Fruit fly (Drosophila melanogaster): ENCODE measurements around the gene r.

Gene r

DNA sequence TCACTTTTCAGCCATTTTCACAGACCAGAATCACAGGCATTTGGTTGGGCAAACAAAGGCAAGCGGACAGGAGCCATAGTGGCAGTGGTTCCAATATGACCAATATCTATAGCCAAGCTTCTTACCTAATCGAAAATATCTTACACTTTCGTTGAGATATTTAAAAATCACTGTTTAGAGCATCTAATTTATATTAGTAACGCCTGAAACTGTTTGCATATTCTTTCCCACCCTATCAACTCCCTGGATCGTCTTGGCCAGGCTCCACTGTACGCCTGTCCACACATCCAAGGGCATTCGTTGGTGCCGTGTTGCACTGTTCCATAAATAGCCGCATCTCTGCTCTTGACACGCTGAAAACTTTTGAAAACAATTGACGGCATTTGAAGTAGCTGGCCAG, 35.3 kb downstream of the r start (continued):
- TF ChIP-seq pan (optimal IDR thresholded peaks at IDR 0.05) (no peak), pan (GFP tag; optimal IDR thresholded peaks at IDR 0.05 in 1 of 2, IDR thresholded peaks at IDR 0.05 in 1 of 2) (peak in 1 of 2 experiments; percentile 21), CG13894 (tag; optimal IDR thresholded peaks at IDR 0.05) (no peak), zfh2 (GFP tag; optimal IDR thresholded peaks at IDR 0.05) (no peak), CG3838 (GFP tag; optimal IDR thresholded peaks at IDR 0.05) (no peak), Oli (tag; optimal IDR thresholded peaks at IDR 0.05) (peak; percentile 28), ato (GFP tag; IDR thresholded peaks at IDR 0.05; ENCODE audit: partially characterized antibody) (no peak), CG8388 (GFP tag; optimal IDR thresholded peaks at IDR 0.05) (peak; percentile 8), pita (GFP tag; optimal IDR thresholded peaks at IDR 0.05) (no peak), Ets97D (GFP tag; optimal IDR thresholded peaks at IDR 0.05) (no peak), CG12942 (GFP tag; optimal IDR thresholded peaks at IDR 0.05) (no peak), chif (GFP tag; optimal IDR thresholded peaks at IDR 0.05) (peak in 1 of 2 experiments; percentile 28), ham (GFP tag; IDR thresholded peaks at IDR 0.05) (no peak), CG8359 (GFP tag; optimal IDR thresholded peaks at IDR 0.05; ENCODE audit: borderline replicate concordance) (no peak), nmo (GFP tag; optimal IDR thresholded peaks at IDR 0.05) (peak; percentile 19), Gsc (GFP tag; IDR thresholded peaks at IDR 0.05) (0 out of 2 replicates have a peak, but pooled peaks have one; percentile 19), CG14710 (tag; optimal IDR thresholded peaks at IDR 0.05) (no peak), CG18476 (GFP tag; optimal IDR thresholded peaks at IDR 0.05) (no peak), CG32772 (GFP tag; IDR thresholded peaks at IDR 0.05) (peak; percentile 38; the same call in 1 of the 2 replicates), pb (GFP tag; optimal IDR thresholded peaks at IDR 0.05) (no peak), hkb (optimal IDR thresholded peaks at IDR 0.05) (no peak), hkb (GFP tag; IDR thresholded peaks at IDR 0.05) (0 out of 2 replicates have a peak, but pooled peaks have one; percentile 9), Atf-2 (GFP tag; optimal IDR thresholded peaks at IDR 0.05) (no peak), ken (GFP tag; IDR thresholded peaks at IDR 0.05) (peak; percentile 58; the same call in 1 of the 3 replicates), CG6654 (GFP tag; optimal IDR thresholded peaks at IDR 0.05) (no peak), Sox102F (GFP tag; optimal IDR thresholded peaks at IDR 0.05) (peak; percentile 42), CG14860 (GFP tag; IDR thresholded peaks at IDR 0.05; ENCODE audit: partially characterized antibody) (no peak), CG6791 (GFP tag; IDR thresholded peaks at IDR 0.05; ENCODE audit: partially characterized antibody) (no peak), cad (GFP tag; optimal IDR thresholded peaks at IDR 0.05) (no peak), Rx (GFP tag; IDR thresholded peaks at IDR 0.05) (no peak), nau (GFP tag; optimal IDR thresholded peaks at IDR 0.05) (no peak), GATAe (GFP tag; conservative IDR thresholded peaks at IDR 0.05) (no peak), br (optimal IDR thresholded peaks at IDR 0.05) (no peak), prd (optimal IDR thresholded peaks at IDR 0.05) (no peak), prd (GFP tag; IDR thresholded peaks at IDR 0.05) (peak; percentile 33; the same call in 1 of the 3 replicates), CG9817 (tag; optimal IDR thresholded peaks at IDR 0.05) (no peak), ssp (GFP tag; IDR thresholded peaks at IDR 0.05) (no peak), yki (optimal IDR thresholded peaks at IDR 0.05) (no peak), CG3995 (GFP tag; optimal IDR thresholded peaks at IDR 0.05) (no peak), CG33557 (GFP tag; optimal IDR thresholded peaks at IDR 0.05) (no peak), Med (GFP tag) (peak; percentile 80), CG13424 (tag; optimal IDR thresholded peaks at IDR 0.05) (peak; percentile 25), CrebB (tag; optimal IDR thresholded peaks at IDR 0.05) (no peak), tgo (GFP tag; IDR thresholded peaks at IDR 0.05) (no peak; the same call in 2 of the 3 replicates), CG10366 (GFP tag; IDR thresholded peaks at IDR 0.05) (peak; percentile 42), Six4 (GFP tag; optimal IDR thresholded peaks at IDR 0.05) (no peak), caup (GFP tag; optimal IDR thresholded peaks at IDR 0.05; ENCODE audit: severe bottlenecking) (no peak), chm (GFP tag; IDR thresholded peaks at IDR 0.05) (no peak), pho (GFP tag; optimal IDR thresholded peaks at IDR 0.05) (no peak), CG15601 (tag; optimal IDR thresholded peaks at IDR 0.05) (no peak), CG12236 (GFP tag; optimal IDR thresholded peaks at IDR 0.05) (no peak), cas (GFP tag; IDR thresholded peaks at IDR 0.05) (no peak), CG2199 (GFP tag; IDR thresholded peaks at IDR 0.05) (no peak)
